Worm (Caenorhabditis elegans): ENCODE results near the gene R04B5.1.

R04B5.1 gene

DNA sequence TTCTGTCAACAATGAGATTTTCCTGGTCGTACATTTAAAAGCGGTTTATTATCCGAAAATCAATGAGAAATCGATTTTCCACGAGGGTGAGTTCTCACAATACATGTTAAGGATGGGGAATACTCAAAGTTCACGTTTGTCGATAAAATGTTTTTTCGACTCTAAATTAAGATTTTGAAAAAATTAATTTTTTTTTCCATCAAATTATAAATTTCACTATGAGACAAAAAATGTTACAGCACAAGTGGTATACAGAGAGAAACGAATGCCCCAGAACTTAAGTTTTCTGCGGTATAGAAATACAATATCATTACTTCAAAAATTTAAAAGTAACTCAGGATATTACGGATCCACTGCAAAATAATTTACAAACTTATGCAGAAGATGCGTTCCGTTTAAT is at the start of gene R04B5.1:
Gene R04B5.1 (minus strand): TSS at position 101 of the 400 bp plus-strand sequence.
- TF ChIP-seq rbr-2 (tag; optimal IDR thresholded peaks at IDR 0.05), result no peak
- TF ChIP-seq ceh-28 (tag; optimal IDR thresholded peaks at IDR 0.05), result no peak
- no peak for TF ChIP-seq tag-97 (GFP tag; IDR thresholded peaks at IDR 0.05)
- no peak for TF ChIP-seq zip-2 (tag; optimal IDR thresholded peaks at IDR 0.05)
- no peak for TF ChIP-seq gei-8 (GFP tag; optimal IDR thresholded peaks at IDR 0.05)
- no peak for TF ChIP-seq ctbp-1 (GFP tag; IDR thresholded peaks at IDR 0.05)
- TF ChIP-seq dve-1 (tag; optimal IDR thresholded peaks at IDR 0.05; ENCODE audit: insufficient read depth), result no peak
- TF ChIP-seq zag-1 (tag; optimal IDR thresholded peaks at IDR 0.05), result no peak
- TF ChIP-seq lin-39 (tag; optimal IDR thresholded peaks at IDR 0.05), result no peak
- TF ChIP-seq aly-2 (tag; optimal IDR thresholded peaks at IDR 0.05), result no peak
- no peak for TF ChIP-seq dmd-9 (GFP tag; IDR thresholded peaks at IDR 0.05)
- no peak for TF ChIP-seq nhr-48 (tag; optimal IDR thresholded peaks at IDR 0.05)
- TF ChIP-seq lin-38 (GFP tag; IDR thresholded peaks at IDR 0.05), result no peak
- TF ChIP-seq ama-1 (optimal IDR thresholded peaks at IDR 0.05), result no peak
- no peak for TF ChIP-seq zfp-2 (tag; optimal IDR thresholded peaks at IDR 0.05)
- no peak for TF ChIP-seq dmd-6 (GFP tag; IDR thresholded peaks at IDR 0.05)
- no peak for TF ChIP-seq unc-130 (GFP tag; optimal IDR thresholded peaks at IDR 0.05)
- TF ChIP-seq fos-1 (tag; optimal IDR thresholded peaks at IDR 0.05), result no peak

DNA sequence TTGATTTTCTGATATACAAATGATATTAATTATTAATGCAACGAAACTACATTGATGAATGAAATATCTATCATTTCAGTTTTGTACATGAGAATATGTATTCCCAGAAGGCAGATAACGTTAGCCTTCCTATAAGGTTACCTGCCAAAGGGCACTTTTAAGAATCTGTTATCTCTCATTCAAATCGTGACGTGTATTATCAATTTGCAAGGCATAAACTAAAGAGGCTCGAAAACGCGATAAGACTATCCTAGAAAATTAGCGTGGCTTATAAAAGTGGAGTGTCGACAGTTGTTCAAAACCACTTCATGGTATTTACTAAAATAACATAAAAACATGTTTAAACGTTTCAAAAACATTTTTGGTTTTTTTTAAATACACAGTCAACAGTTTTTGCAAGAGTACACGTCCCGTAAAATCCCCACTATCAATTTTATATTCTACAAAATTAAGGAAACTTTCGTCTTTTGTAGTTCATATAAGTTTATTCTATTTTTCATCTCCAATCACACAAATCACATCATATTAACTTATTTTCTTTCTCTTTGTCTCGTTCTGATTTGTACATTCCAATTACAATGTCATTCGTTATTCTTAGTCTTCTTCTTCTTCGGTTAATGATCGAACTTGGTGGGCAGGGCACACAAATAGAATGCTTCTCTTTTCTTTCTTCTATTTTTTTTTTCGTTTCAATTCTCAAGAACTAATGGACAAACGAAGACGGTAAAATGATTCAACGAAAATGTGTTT is 46.8 kb upstream of the R04B5.1 start, which contains the start of gene C08B6.10:
Gene C08B6.10 (plus strand): TSS at position 700 of the 750 bp plus-strand sequence.
- TF ChIP-seq nhr-28 (tag; optimal IDR thresholded peaks at IDR 0.05) (peak; percentile 21), tag-97 (GFP tag; IDR thresholded peaks at IDR 0.05) (no peak), pqm-1 (tag; optimal IDR thresholded peaks at IDR 0.05) (peak; percentile 19), snpc-1.2 (GFP tag; IDR thresholded peaks at IDR 0.05) (no peak), dmd-8 (GFP tag; IDR thresholded peaks at IDR 0.05) (no peak), lin-1 (GFP tag; IDR thresholded peaks at IDR 0.05) (no peak), daf-16 (GFP tag; optimal IDR thresholded peaks at IDR 0.05) (no peak), daf-16 (tag; optimal IDR thresholded peaks at IDR 0.05) (peak; percentile 69), unc-62 (GFP tag; optimal IDR thresholded peaks at IDR 0.05 in 1 of 2) (peak in 1 of 2 experiments; percentile 83), unc-62 (tag; optimal IDR thresholded peaks at IDR 0.05) (no peak), Y5F2A.4 (GFP tag; optimal IDR thresholded peaks at IDR 0.05) (no peak), skn-1 (tag; optimal IDR thresholded peaks at IDR 0.05) (no peak), zip-11 (GFP tag; IDR thresholded peaks at IDR 0.05) (no peak)

DNA sequence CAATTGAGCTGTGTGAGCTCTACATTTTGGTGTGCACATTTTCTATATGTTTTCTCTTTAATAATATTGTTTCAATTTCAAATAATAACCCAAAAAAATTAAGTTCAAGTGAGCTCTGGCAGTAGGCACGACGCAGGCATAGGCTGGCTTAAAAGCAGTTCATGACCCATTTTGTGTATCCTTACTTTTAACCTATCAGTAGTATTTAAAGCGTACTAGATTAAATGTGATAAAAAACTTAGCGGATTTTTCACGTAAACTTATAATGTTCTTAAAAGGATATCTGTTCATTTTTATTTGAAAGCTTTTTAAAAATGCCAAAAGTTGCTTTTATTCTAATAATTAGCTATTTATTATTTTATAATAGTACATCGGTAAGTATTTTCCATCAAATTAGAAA is 45.2 kb upstream of the R04B5.1 start, which contains the start of gene C08B6.6:
Gene C08B6.6 (plus strand): TSS at position 301 of the 400 bp plus-strand sequence.
- TF ChIP-seq ZK337.2 (GFP tag; IDR thresholded peaks at IDR 0.05) (no peak), lin-1 (GFP tag; IDR thresholded peaks at IDR 0.05) (no peak), duxl-1 (tag; optimal IDR thresholded peaks at IDR 0.05; ENCODE audit: poor library complexity) (no peak), nhr-102 (tag; optimal IDR thresholded peaks at IDR 0.05) (no peak), lin-38 (GFP tag; IDR thresholded peaks at IDR 0.05) (no peak), unc-130 (GFP tag; optimal IDR thresholded peaks at IDR 0.05) (no peak), nhr-6 (tag; optimal IDR thresholded peaks at IDR 0.05) (no peak), sdz-12 (GFP tag; optimal IDR thresholded peaks at IDR 0.05) (no peak), ceh-82 (tag; optimal IDR thresholded peaks at IDR 0.05) (no peak), spr-1 (tag; optimal IDR thresholded peaks at IDR 0.05) (no peak)

DNA sequence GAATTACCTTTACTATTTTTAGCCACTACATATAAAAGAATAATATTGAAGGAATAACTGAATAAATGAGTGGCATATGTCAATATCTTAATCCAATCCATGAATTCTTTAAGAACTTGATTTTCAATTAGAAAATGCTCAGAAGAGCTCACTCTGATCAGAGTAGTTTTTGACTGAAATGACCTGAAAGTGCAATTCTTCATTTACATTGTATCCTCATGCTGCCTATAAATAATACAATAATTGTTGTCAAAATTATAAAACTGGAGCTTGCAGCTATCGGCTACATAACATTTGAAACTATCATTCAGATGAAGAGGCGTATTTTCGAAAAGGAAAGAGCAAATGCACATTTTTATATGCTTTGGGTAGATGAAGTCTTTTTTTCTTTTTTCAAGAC is 44.5 kb upstream of the R04B5.1 start, which contains the start of gene srxa-19:
Gene srxa-19 (minus strand): TSS at position 101 of the 400 bp plus-strand sequence.
- TF ChIP-seq fkh-10 (GFP tag; optimal IDR thresholded peaks at IDR 0.05) (no peak), Y75B8A.6 (GFP tag; IDR thresholded peaks at IDR 0.05) (no peak), lim-7 (GFP tag; IDR thresholded peaks at IDR 0.05) (no peak), Y5F2A.4 (GFP tag; optimal IDR thresholded peaks at IDR 0.05) (no peak), nhr-111 (GFP tag; optimal IDR thresholded peaks at IDR 0.05) (no peak), skn-1 (tag; optimal IDR thresholded peaks at IDR 0.05) (no peak), zip-2 (tag; optimal IDR thresholded peaks at IDR 0.05) (no peak), jun-1 (tag; optimal IDR thresholded peaks at IDR 0.05) (no peak), ZK546.5 (tag; optimal IDR thresholded peaks at IDR 0.05) (no peak), ztf-11 (tag; optimal IDR thresholded peaks at IDR 0.05) (no peak), nhr-28 (tag; optimal IDR thresholded peaks at IDR 0.05) (no peak), mxl-3 (GFP tag; optimal IDR thresholded peaks at IDR 0.05) (no peak), vab-7 (GFP tag; IDR thresholded peaks at IDR 0.05) (no peak)

Data from whole organism, L4 larva.